Worm (Caenorhabditis elegans) whole organism, L4 larva: ENCODE measurements around the gene haly-1.

ENCODE experiments used
- F26F4.8 ChIP-seq: fragments of 200-800 bp; sonication (Bioruptor generic); conservative IDR thresholded peaks from 2 replicates; pipeline ENCODE4 v1.3.6; 2022; ENCODE audit warnings: missing genetic modification characterization, missing compliant biosample characterization
- F44E2.7 ChIP-seq: fragments of 200-800 bp; sonication (Bioruptor generic); IDR thresholded peaks from 2 replicates; pipeline ENCODE4 v2.1.2; 2022; ENCODE audit warnings: missing genetic modification characterization, missing compliant biosample characterization
- T26A8.4 ChIP-seq: fragments of 200-800 bp; sonication (Bioruptor generic); IDR thresholded peaks from 2 replicates; pipeline ENCODE4 v1.3.6; 2022; ENCODE audit warnings: missing genetic modification characterization, missing compliant biosample characterization
- aha-1 ChIP-seq: fragments of 150-350 bp; peaks from one replicate; lab custom pipeline; 2014; ENCODE audit warnings: missing biosample characterization, missing genetic modification characterization
- ama-1 ChIP-seq: fragments of 150-350 bp; optimal IDR thresholded peaks from 2 replicates; lab custom pipeline; 2014; ENCODE audit warnings: inconsistent platforms, mixed read lengths
- attf-4 ChIP-seq: sonication (generic microtip); optimal IDR thresholded peaks from 3 replicates; lab custom pipeline; 2017; ENCODE audit warnings: missing biosample characterization, missing genetic modification characterization
- ceh-28 ChIP-seq: fragments of 150-350 bp; optimal IDR thresholded peaks from 2 replicates; lab custom pipeline; 2014; ENCODE audit warnings: missing biosample characterization, missing genetic modification reagents, missing genetic modification characterization
- daf-16 ChIP-seq, 3 experiments: sonication (generic microtip); optimal IDR thresholded peaks; 2 replicates each; lab custom pipeline; 2016 to 2017; ENCODE audit warnings: missing genetic modification characterization in 3 of 3, missing genetic modification reagents in 3 of 3, mild to moderate bottlenecking in 2 of 3, missing compliant biosample characterization in 2 of 3, missing biosample characterization in 1 of 3, moderate library complexity in 1 of 3
- dmd-6 ChIP-seq: fragments of 200-800 bp; sonication (Bioruptor generic); IDR thresholded peaks from 2 replicates; pipeline ENCODE4 v1.3.6; 2022; ENCODE audit warnings: missing genetic modification reagents, missing genetic modification characterization, missing compliant biosample characterization
- fos-1 ChIP-seq: fragments of 150-350 bp; optimal IDR thresholded peaks from 2 replicates; lab custom pipeline; 2014; ENCODE audit warnings: missing biosample characterization, missing genetic modification characterization
- gei-8 ChIP-seq: fragments of 200-800 bp; sonication (Bioruptor generic); optimal IDR thresholded peaks from 2 replicates; lab custom pipeline; 2018; ENCODE audit warnings: mild to moderate bottlenecking, missing genetic modification characterization, missing compliant biosample characterization
- hmg-1.1 ChIP-seq: fragments of 200-800 bp; sonication (Bioruptor generic); IDR thresholded peaks from 2 replicates; pipeline ENCODE4 v1.3.6; 2022; ENCODE audit warnings: missing genetic modification reagents, missing genetic modification characterization, missing compliant biosample characterization
- mdt-29 ChIP-seq: fragments of 200-800 bp; sonication (Bioruptor generic); IDR thresholded peaks from 2 replicates; pipeline ENCODE4 v1.3.6; 2022; ENCODE audit warnings: missing genetic modification reagents, missing genetic modification characterization, missing compliant biosample characterization
- mxl-3 ChIP-seq: fragments of 200-800 bp; sonication (Bioruptor generic); optimal IDR thresholded peaks from 2 replicates; lab custom pipeline; 2018; ENCODE audit warnings: mild to moderate bottlenecking, missing genetic modification characterization, missing compliant biosample characterization
- nhr-111 ChIP-seq: fragments of 200-800 bp; sonication (Bioruptor generic); optimal IDR thresholded peaks from 2 replicates; lab custom pipeline; 2018; ENCODE audit warnings: mild to moderate bottlenecking, missing genetic modification characterization, missing compliant biosample characterization
- nhr-28 ChIP-seq: fragments of 150-350 bp; optimal IDR thresholded peaks from 2 replicates; lab custom pipeline; 2014; ENCODE audit warnings: missing biosample characterization, missing genetic modification characterization
- nhr-41 ChIP-seq: fragments of 200-800 bp; sonication (Bioruptor generic); IDR thresholded peaks from 2 replicates; pipeline ENCODE4 v1.3.6; 2022; ENCODE audit warnings: missing genetic modification reagents, missing genetic modification characterization, missing compliant biosample characterization
- pqm-1 ChIP-seq: sonication (generic microtip); optimal IDR thresholded peaks from 2 replicates; lab custom pipeline; 2017; ENCODE audit warnings: missing biosample characterization, missing genetic modification characterization
- rbr-2 ChIP-seq: sonication (generic microtip); optimal IDR thresholded peaks from 2 replicates; lab custom pipeline; 2016; ENCODE audit warnings: missing genotype, missing genetic modification characterization, missing compliant biosample characterization
- snpc-1.2 ChIP-seq: fragments of 200-800 bp; sonication (Bioruptor generic); IDR thresholded peaks from 2 replicates; pipeline ENCODE4 v1.3.6; 2022; ENCODE audit warnings: missing genetic modification reagents, missing genetic modification characterization, missing compliant biosample characterization
- tag-97 ChIP-seq: fragments of 200-800 bp; sonication (Bioruptor generic); IDR thresholded peaks from 2 replicates; pipeline ENCODE4 v1.3.6; 2022; ENCODE audit warnings: missing genetic modification characterization, missing compliant biosample characterization
- unc-62 ChIP-seq, 3 experiments: fragments of 150-350 bp in 1 of 3; sonication (generic microtip); optimal IDR thresholded peaks in 2 of 3; peaks in 1 of 3; 1 replicate in 1 of 3; 2 replicates in 2 of 3; lab custom pipeline; 2014 to 2017; ENCODE audit warnings: missing biosample characterization in 3 of 3, missing genetic modification characterization in 3 of 3, missing genetic modification reagents in 3 of 3, missing genotype in 1 of 3
- zag-1 ChIP-seq: fragments of 150-350 bp; optimal IDR thresholded peaks from 2 replicates; lab custom pipeline; 2014; ENCODE audit warnings: missing biosample characterization, missing genetic modification characterization
- zip-2 ChIP-seq: fragments of 150-350 bp; optimal IDR thresholded peaks from 2 replicates; lab custom pipeline; 2014; ENCODE audit warnings: missing biosample characterization, missing genetic modification characterization

haly-1 gene

ce11 chrX:10877138-10877743 is 19.2 kb downstream of the haly-1 start, which contains the start of gene pgp-6:
pgp-6 (minus strand) TSS chrX:10877425.
- no peak for TF ChIP-seq F26F4.8 (GFP tag; lab: Robert Waterston, UW)
- no peak for TF ChIP-seq mxl-3 (GFP tag; lab: Kevin White, UChicago)
- TF ChIP-seq fos-1 (tag; lab: Kevin White, UChicago), result no peak
- TF ChIP-seq pqm-1, result peak; percentile 72
- TF ChIP-seq unc-62 (GFP tag; optimal IDR thresholded peaks at IDR 0.05 in 1 of 2; lab: Kevin White, UChicago), result peak in 1 of 2 experiments; percentile 69
- no peak for TF ChIP-seq unc-62 (tag; optimal IDR thresholded peaks at IDR 0.05; lab: Kevin White, UChicago)
- TF ChIP-seq aha-1, result peak; percentile 80
- peak; percentile 55 for TF ChIP-seq nhr-28 (tag; lab: Kevin White, UChicago)
- peak; percentile 89 for TF ChIP-seq zip-2 (tag; lab: Kevin White, UChicago)
- no peak for TF ChIP-seq daf-16 (GFP tag; optimal IDR thresholded peaks at IDR 0.05; lab: Kevin White, UChicago)
- TF ChIP-seq daf-16 (tag; optimal IDR thresholded peaks at IDR 0.05; lab: Kevin White, UChicago), result peak; percentile 84
- TF ChIP-seq hmg-1.1 (GFP tag; lab: Robert Waterston, UW), result no peak
- TF ChIP-seq, all 104 proteins: peak for 6

ce11 chrX:10870137-10870536 is 26.3 kb downstream of the haly-1 start, which contains the start of gene pgp-7:
pgp-7 (minus strand) TSS chrX:10870237.
- TF ChIP-seq unc-62 (GFP tag; optimal IDR thresholded peaks at IDR 0.05 in 1 of 2; lab: Kevin White, UChicago) (peak in 1 of 2 experiments; percentile 20), unc-62 (tag; optimal IDR thresholded peaks at IDR 0.05; lab: Kevin White, UChicago) (no peak), rbr-2 (tag; lab: Kevin White, UChicago) (no peak)

ce11 chrX:10864322-10864721 is 32.1 kb downstream of the haly-1 start, which contains the start of gene pgp-8:
pgp-8 (minus strand) TSS chrX:10864422.
- TF ChIP-seq F44E2.7 (GFP tag; lab: Robert Waterston, UW), result no peak
- TF ChIP-seq mdt-29 (GFP tag; lab: Robert Waterston, UW), result no peak
- TF ChIP-seq zip-2 (tag; lab: Kevin White, UChicago), result no peak
- TF ChIP-seq dmd-6 (GFP tag; lab: Robert Waterston, UW), result peak; percentile 39

ce11 chrX:10862582-10862981 is 33.8 kb downstream of the haly-1 start:
- TF ChIP-seq zag-1 (tag; lab: Kevin White, UChicago), result no peak
- no peak for TF ChIP-seq ama-1 (lab: Kevin White, UChicago)
- no peak for TF ChIP-seq gei-8 (GFP tag; lab: Kevin White, UChicago)
- peak in 1 of 2 experiments; percentile 81 for TF ChIP-seq unc-62 (GFP tag; optimal IDR thresholded peaks at IDR 0.05 in 1 of 2; lab: Kevin White, UChicago)
- no peak for TF ChIP-seq unc-62 (tag; optimal IDR thresholded peaks at IDR 0.05; lab: Kevin White, UChicago)
- TF ChIP-seq aha-1, result peak; percentile 96
- no peak for TF ChIP-seq ceh-28 (tag; lab: Kevin White, UChicago)
- no peak for TF ChIP-seq hmg-1.1 (GFP tag; lab: Robert Waterston, UW)

- TF ChIP-seq unc-62 (GFP tag; optimal IDR thresholded peaks at IDR 0.05 in 1 of 2; lab: Kevin White, UChicago), result peak in 1 of 2 experiments; percentile 98
- no peak for TF ChIP-seq unc-62 (tag; optimal IDR thresholded peaks at IDR 0.05; lab: Kevin White, UChicago)
- no peak for TF ChIP-seq snpc-1.2 (GFP tag; lab: Robert Waterston, UW)
- TF ChIP-seq fos-1 (tag; lab: Kevin White, UChicago), result no peak
- TF ChIP-seq attf-4 (tag; lab: Kevin White, UChicago), result no peak
- TF ChIP-seq rbr-2 (tag; lab: Kevin White, UChicago), result no peak
- TF ChIP-seq nhr-111, result no peak
These were observed 34.7 kb downstream of the haly-1 start for ce11 chrX:10861673-10862072.

- TF ChIP-seq aha-1, result peak; percentile 56
- 0 out of 2 replicates have a peak, but pooled peaks have one; percentile 52 for TF ChIP-seq tag-97
- TF ChIP-seq T26A8.4 (GFP tag; lab: Robert Waterston, UW), result no peak
- TF ChIP-seq, all 104 proteins: peak for 2
These were observed 36.8 kb downstream of the haly-1 start for ce11 chrX:10859622-10860021.

- TF ChIP-seq nhr-41 (GFP tag; lab: Robert Waterston, UW) (no peak), unc-62 (GFP tag; optimal IDR thresholded peaks at IDR 0.05 in 1 of 2; lab: Kevin White, UChicago) (peak in 1 of 2 experiments; percentile 95), unc-62 (tag; optimal IDR thresholded peaks at IDR 0.05; lab: Kevin White, UChicago) (no peak), zip-2 (tag; lab: Kevin White, UChicago) (peak; percentile 81)
These were observed 37.2 kb downstream of the haly-1 start, which contains the start of gene pgp-5 for ce11 chrX:10859211-10859610. pgp-5 (minus strand) TSS chrX:10859297.
